Worm (Caenorhabditis elegans) whole organism, mixed stage, embryonic: Measurements from ENCODE around the gene srw-53.

ENCODE experiments used
- M03D4.4 ChIP-seq: sonication (generic microtip); optimal IDR thresholded peaks from 2 replicates; lab custom pipeline; 2017; ENCODE audit warnings: mild to moderate bottlenecking, missing genetic modification characterization, missing compliant biosample characterization
- bed-3 ChIP-seq: fragments of 200-800 bp; sonication (Bioruptor generic); optimal IDR thresholded peaks from 3 replicates; lab custom pipeline; 2018; ENCODE audit warnings: mild to moderate bottlenecking, missing genetic modification characterization, moderate library complexity, missing compliant biosample characterization
- ceh-39 ChIP-seq: fragments of 150-350 bp; optimal IDR thresholded peaks from 2 replicates; lab custom pipeline; 2014; ENCODE audit warnings: missing biosample characterization, missing genetic modification characterization
- ceh-43 ChIP-seq: fragments of 200-800 bp; sonication (Bioruptor generic); optimal IDR thresholded peaks from 2 replicates; lab custom pipeline; 2018; ENCODE audit warnings: mild to moderate bottlenecking, missing genetic modification characterization, moderate library complexity, missing compliant biosample characterization
- ceh-83 ChIP-seq: fragments of 200-800 bp; sonication (Bioruptor generic); optimal IDR thresholded peaks from 2 replicates; lab custom pipeline; 2018; ENCODE audit warnings: mild to moderate bottlenecking, missing genetic modification characterization, missing compliant biosample characterization
- ces-1 ChIP-seq: fragments of 150-350 bp; optimal IDR thresholded peaks from 2 replicates; lab custom pipeline; 2014; ENCODE audit warnings: missing biosample characterization, missing genetic modification reagents, missing genetic modification characterization
- cnd-1 ChIP-seq: fragments of 200-800 bp; sonication (Bioruptor generic); optimal IDR thresholded peaks from 2 replicates; lab custom pipeline; 2018; ENCODE audit warnings: mild to moderate bottlenecking, missing genetic modification characterization, missing compliant biosample characterization
- drap-1 ChIP-seq: fragments of 200-800 bp; sonication (Bioruptor generic); optimal IDR thresholded peaks from 3 replicates; lab custom pipeline; 2018; ENCODE audit warnings: mild to moderate bottlenecking, missing genetic modification characterization, missing compliant biosample characterization
- elt-1 ChIP-seq: sonication (generic microtip); optimal IDR thresholded peaks from 2 replicates; lab custom pipeline; 2017; ENCODE audit warnings: missing genetic modification characterization, mild to moderate bottlenecking, missing compliant biosample characterization, antibody characterized with exemption, moderate library complexity, borderline replicate concordance; ENCODE audit not compliant: insufficient read depth
- elt-3 ChIP-seq: fragments of 150-350 bp; optimal IDR thresholded peaks from 2 replicates; lab custom pipeline; 2014; ENCODE audit warnings: missing biosample characterization, missing genetic modification characterization
- flh-1 ChIP-seq: fragments of 200-800 bp; sonication (Bioruptor generic); optimal IDR thresholded peaks from 2 replicates; lab custom pipeline; 2018; ENCODE audit warnings: mild to moderate bottlenecking, missing genetic modification characterization, moderate library complexity, missing compliant biosample characterization
- ham-2 ChIP-seq: fragments of 200-800 bp; sonication (Bioruptor generic); optimal IDR thresholded peaks from 2 replicates; lab custom pipeline; 2018; ENCODE audit warnings: mild to moderate bottlenecking, missing genetic modification characterization, missing compliant biosample characterization
- hlh-1 ChIP-seq: fragments of 150-350 bp; optimal IDR thresholded peaks from 2 replicates; lab custom pipeline; 2014; ENCODE audit warnings: missing biosample characterization, missing genetic modification reagents, missing genetic modification characterization
- lin-13 ChIP-seq: fragments of 150-350 bp; optimal IDR thresholded peaks from 2 replicates; lab custom pipeline; 2014; ENCODE audit warnings: missing biosample characterization, missing genetic modification characterization
- lin-32 ChIP-seq: fragments of 200-800 bp; sonication (Bioruptor generic); optimal IDR thresholded peaks from 2 replicates; lab custom pipeline; 2018; ENCODE audit warnings: mild to moderate bottlenecking, missing genetic modification characterization, missing compliant biosample characterization
- lsy-2 ChIP-seq: fragments of 150-350 bp; optimal IDR thresholded peaks from 2 replicates; lab custom pipeline; 2014; ENCODE audit warnings: missing biosample characterization, missing genetic modification characterization
- mab-5 ChIP-seq: fragments of 150-350 bp; optimal IDR thresholded peaks from 2 replicates; lab custom pipeline; 2014; ENCODE audit warnings: missing biosample characterization, missing genetic modification characterization
- mep-1 ChIP-seq: fragments of 150-350 bp; optimal IDR thresholded peaks from 2 replicates; lab custom pipeline; 2017; ENCODE audit warnings: missing biosample characterization, missing genetic modification reagents, missing genetic modification characterization, inconsistent platforms
- mls-2 ChIP-seq: sonication (generic microtip); optimal IDR thresholded peaks from 2 replicates; lab custom pipeline; 2016; ENCODE audit warnings: mild to moderate bottlenecking, missing genetic modification characterization, moderate library complexity, missing compliant biosample characterization
- nhr-12 ChIP-seq: fragments of 150-350 bp; optimal IDR thresholded peaks from 2 replicates; lab custom pipeline; 2014; ENCODE audit warnings: missing biosample characterization, missing genetic modification characterization
- nhr-237 ChIP-seq: fragments of 150-350 bp; optimal IDR thresholded peaks from 2 replicates; lab custom pipeline; 2014; ENCODE audit warnings: missing biosample characterization, missing genetic modification characterization
- nhr-28 ChIP-seq: fragments of 150-350 bp; optimal IDR thresholded peaks from 2 replicates; lab custom pipeline; 2014; ENCODE audit warnings: missing biosample characterization, missing genetic modification characterization
- nhr-76 ChIP-seq: sonication (generic microtip); optimal IDR thresholded peaks from 2 replicates; lab custom pipeline; 2017; ENCODE audit warnings: missing biosample characterization, missing genetic modification characterization
- pha-4 ChIP-seq: fragments of 150-350 bp; optimal IDR thresholded peaks from 2 replicates; lab custom pipeline; 2018; ENCODE audit warnings: missing biosample characterization, missing genetic modification reagents, missing genetic modification characterization
- sem-2 ChIP-seq: fragments of 200-800 bp; sonication (Bioruptor generic); optimal IDR thresholded peaks from 2 replicates; lab custom pipeline; 2018; ENCODE audit warnings: mild to moderate bottlenecking, missing genetic modification characterization, missing compliant biosample characterization
- snpc-4 ChIP-seq: fragments of 150-350 bp; optimal IDR thresholded peaks from 2 replicates; lab custom pipeline; 2014; ENCODE audit warnings: missing biosample characterization, missing genetic modification characterization
- sptf-1 ChIP-seq: sonication (generic microtip); optimal IDR thresholded peaks from 2 replicates; lab custom pipeline; 2017; ENCODE audit warnings: mild to moderate bottlenecking, missing genetic modification characterization, moderate library complexity, missing compliant biosample characterization
- tbx-8 ChIP-seq: fragments of 200-800 bp; sonication (Bioruptor generic); optimal IDR thresholded peaks from 2 replicates; lab custom pipeline; 2018; ENCODE audit warnings: mild to moderate bottlenecking, missing genetic modification characterization, moderate library complexity, missing compliant biosample characterization
- unc-39 ChIP-seq: fragments of 150-350 bp; optimal IDR thresholded peaks from 2 replicates; lab custom pipeline; 2014; ENCODE audit warnings: missing biosample characterization, missing genetic modification characterization
- unc-62 ChIP-seq: fragments of 150-350 bp; optimal IDR thresholded peaks from 2 replicates; lab custom pipeline; 2014; ENCODE audit warnings: missing biosample characterization, missing genetic modification reagents, missing genetic modification characterization
- zip-8 ChIP-seq: fragments of 150-350 bp; optimal IDR thresholded peaks from 2 replicates; lab custom pipeline; 2014; ENCODE audit warnings: missing biosample characterization, missing genetic modification characterization
- ztf-11 ChIP-seq: fragments of 150-350 bp; optimal IDR thresholded peaks from 2 replicates; lab custom pipeline; 2014; ENCODE audit warnings: missing biosample characterization, missing genetic modification characterization

The srw-53 gene

ce11 chrV:15972484-15972883 lies 29.3 kb downstream of the srw-53 start, which contains the start of gene sru-23:
TSS of gene sru-23 (minus strand) at chrV:15972584.
- TF ChIP-seq unc-39 (tag; lab: Kevin White, UChicago) (no peak), ham-2 (GFP tag; lab: Kevin White, UChicago) (no peak), ztf-11 (tag; lab: Kevin White, UChicago) (no peak), nhr-28 (tag; lab: Kevin White, UChicago) (no peak), drap-1 (GFP tag; lab: Kevin White, UChicago) (no peak), zip-8 (tag; lab: Kevin White, UChicago) (no peak), cnd-1 (tag; lab: Kevin White, UChicago) (no peak)

- TF ChIP-seq unc-39 (tag; lab: Kevin White, UChicago) (no peak), zip-8 (tag; lab: Kevin White, UChicago) (no peak), ces-1 (GFP tag; lab: Kevin White, UChicago) (no peak), elt-3 (no peak), nhr-76 (tag; lab: Kevin White, UChicago) (no peak), elt-1 (no peak), tbx-8 (GFP tag; lab: Kevin White, UChicago) (no peak), ztf-11 (tag; lab: Kevin White, UChicago) (no peak), ceh-39 (tag; lab: Kevin White, UChicago) (no peak)
Measured at ce11 chrV:15974836-15975235, 31.6 kb downstream of the srw-53 start, which contains the start of gene sru-22. TSS of gene sru-22 (minus strand) at chrV:15974936.

ce11 chrV:15975845-15976244 lies 32.6 kb downstream of the srw-53 start, which contains the start of gene clec-232:
TSS of gene clec-232 (plus strand) at chrV:15976145.
- no peak for TF ChIP-seq sptf-1 (tag; lab: Kevin White, UChicago)
- TF ChIP-seq ceh-43 (GFP tag; lab: Kevin White, UChicago), result no peak
- TF ChIP-seq flh-1 (GFP tag; lab: Kevin White, UChicago), result no peak
- no peak for TF ChIP-seq ceh-39 (tag; lab: Kevin White, UChicago)
- no peak for TF ChIP-seq nhr-28 (tag; lab: Kevin White, UChicago)
- no peak for TF ChIP-seq bed-3

ce11 chrV:15978232-15978764 lies 35.1 kb downstream of the srw-53 start, which contains the start of gene oac-20:
TSS of gene oac-20 (plus strand) at chrV:15978714.
- TF ChIP-seq ceh-39 (tag; lab: Kevin White, UChicago), result no peak
- no peak for TF ChIP-seq tbx-8 (GFP tag; lab: Kevin White, UChicago)
- TF ChIP-seq snpc-4, result no peak
- no peak for TF ChIP-seq elt-3

ce11 chrV:15982733-15983344 lies 39.6 kb downstream of the srw-53 start, which contains the start of the genes fbxa-99 and F36G9.13:
TSS of gene fbxa-99 (minus strand) at chrV:15982854.
TSS of gene F36G9.13 (plus strand) at chrV:15983294.
- no peak for TF ChIP-seq sem-2 (GFP tag; lab: Kevin White, UChicago)
- TF ChIP-seq unc-62, result no peak
- no peak for TF ChIP-seq sptf-1 (tag; lab: Kevin White, UChicago)
- TF ChIP-seq tbx-8 (GFP tag; lab: Kevin White, UChicago), result no peak
- no peak for TF ChIP-seq lin-13 (tag; lab: Kevin White, UChicago)
- TF ChIP-seq hlh-1, result no peak
- no peak for TF ChIP-seq ceh-83 (GFP tag; lab: Kevin White, UChicago)
- TF ChIP-seq ceh-43 (GFP tag; lab: Kevin White, UChicago), result no peak
- no peak for TF ChIP-seq nhr-76 (tag; lab: Kevin White, UChicago)
- no peak for TF ChIP-seq cnd-1 (tag; lab: Kevin White, UChicago)
- no peak for TF ChIP-seq mab-5
- TF ChIP-seq unc-39 (tag; lab: Kevin White, UChicago), result no peak
- TF ChIP-seq mep-1 (tag; lab: Kevin White, UChicago), result no peak
- TF ChIP-seq M03D4.4 (tag; lab: Kevin White, UChicago), result no peak

- TF ChIP-seq unc-39 (tag; lab: Kevin White, UChicago), result no peak
- no peak for TF ChIP-seq pha-4 (tag; lab: Kevin White, UChicago)
- TF ChIP-seq lsy-2 (tag; lab: Kevin White, UChicago), result no peak
- no peak for TF ChIP-seq unc-62
- no peak for TF ChIP-seq mab-5
- TF ChIP-seq nhr-237, result no peak
- no peak for TF ChIP-seq ham-2 (GFP tag; lab: Kevin White, UChicago)
- no peak for TF ChIP-seq ceh-83 (GFP tag; lab: Kevin White, UChicago)
- no peak for TF ChIP-seq lin-32
- no peak for TF ChIP-seq mls-2 (tag; lab: Kevin White, UChicago)
- no peak for TF ChIP-seq tbx-8 (GFP tag; lab: Kevin White, UChicago)
- TF ChIP-seq zip-8 (tag; lab: Kevin White, UChicago), result no peak
- TF ChIP-seq nhr-12 (tag; lab: Kevin White, UChicago), result no peak
- TF ChIP-seq flh-1 (GFP tag; lab: Kevin White, UChicago), result no peak
- TF ChIP-seq drap-1 (GFP tag; lab: Kevin White, UChicago), result no peak
- no peak for TF ChIP-seq lin-13 (tag; lab: Kevin White, UChicago)
Measured at ce11 chrV:15988074-15988473, 44.8 kb downstream of the srw-53 start, which contains the start of gene F36G9.15. TSS of gene F36G9.15 (minus strand) at chrV:15988174.
